Fruit fly (Drosophila melanogaster): ENCODE results near the gene B9d2.

B9d2 gene

DNA sequence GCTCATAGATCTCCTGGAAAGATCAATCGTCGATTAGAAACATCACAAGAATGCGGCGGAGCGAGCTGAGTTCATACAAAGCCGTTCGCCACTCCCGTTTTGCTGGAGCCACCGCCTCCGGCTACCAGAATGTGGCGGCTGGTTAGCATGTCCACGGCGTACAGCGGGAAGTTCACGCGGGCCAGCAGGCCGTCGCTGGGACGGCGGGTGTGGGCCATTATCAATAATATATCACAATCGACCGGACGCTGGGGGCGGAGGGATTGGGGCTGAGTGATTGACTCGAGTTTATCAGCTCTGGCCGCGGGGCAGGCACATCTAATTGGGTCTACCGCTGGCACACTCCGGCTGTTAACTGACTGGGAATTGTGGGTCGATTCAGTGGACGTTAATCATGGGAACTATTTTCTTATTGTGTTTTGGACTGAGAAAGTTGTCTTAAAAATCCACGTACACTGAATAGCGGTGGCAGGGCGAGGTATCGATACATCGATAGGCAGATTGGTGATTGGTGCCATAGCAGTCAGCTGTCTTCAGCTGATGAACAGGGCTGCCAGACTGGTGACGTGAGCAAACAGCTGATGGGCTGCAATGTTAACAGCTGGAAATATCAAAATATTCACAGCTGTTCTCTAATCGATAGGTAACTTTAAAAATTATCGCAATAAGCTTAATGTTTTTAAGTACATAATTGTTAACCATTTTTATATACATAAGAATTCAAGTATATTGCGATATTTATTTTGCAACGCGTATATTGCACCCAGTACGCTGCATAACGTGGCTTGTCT, 31.8 kb downstream of the B9d2 start, which contains the start of gene CG9175:
CG9175 (minus strand) TSS at position 488 of the 791 bp plus-strand sequence.
- TF ChIP-seq Sry-β (GFP tag; optimal IDR thresholded peaks at IDR 0.05) (peak; percentile 35), gem (tag; optimal IDR thresholded peaks at IDR 0.05) (peak; percentile 4), ac (GFP tag; optimal IDR thresholded peaks at IDR 0.05) (no peak), CG13296 (GFP tag; optimal IDR thresholded peaks at IDR 0.05) (no peak), CG17186 (GFP tag; optimal IDR thresholded peaks at IDR 0.05) (peak; percentile 85), CG32532 (GFP tag; IDR thresholded peaks at IDR 0.05) (peak; percentile 58; the same call in 1 of the 2 replicates), CG31388 (GFP tag; optimal IDR thresholded peaks at IDR 0.05) (no peak), CG17328 (GFP tag; IDR thresholded peaks at IDR 0.05) (no peak), vvl (GFP tag; IDR thresholded peaks at IDR 0.05) (peak; percentile 55; the same call in 1 of the 2 replicates), grn (GFP tag; optimal IDR thresholded peaks at IDR 0.05) (no peak), CG6765 (GFP tag; optimal IDR thresholded peaks at IDR 0.05) (no peak), Sox102F (GFP tag; optimal IDR thresholded peaks at IDR 0.05) (no peak), ewg (GFP tag; optimal IDR thresholded peaks at IDR 0.05) (peak; percentile 20), exex (tag; optimal IDR thresholded peaks at IDR 0.05) (peak; percentile 34), CG31441 (GFP tag; IDR thresholded peaks at IDR 0.05) (no peak), ato (GFP tag; IDR thresholded peaks at IDR 0.05; ENCODE audit: partially characterized antibody) (peak; percentile 95), CG11247 (GFP tag; IDR thresholded peaks at IDR 0.05) (0 out of 2 replicates have a peak, but pooled peaks have one; percentile 13), Hsf (GFP tag; optimal IDR thresholded peaks at IDR 0.05) (peak; percentile 26), br (optimal IDR thresholded peaks at IDR 0.05) (no peak), chif (GFP tag; optimal IDR thresholded peaks at IDR 0.05) (peak in 1 of 2 experiments; percentile 49), gcm2 (GFP tag; optimal IDR thresholded peaks at IDR 0.05) (no peak), CG6813 (GFP tag; optimal IDR thresholded peaks at IDR 0.05) (no peak), CG30020 (tag; optimal IDR thresholded peaks at IDR 0.05) (peak; percentile 33), B-H1 (GFP tag; IDR thresholded peaks at IDR 0.05) (no peak), CG7839 (tag; optimal IDR thresholded peaks at IDR 0.05) (peak; percentile 29), CG11696 (GFP tag; IDR thresholded peaks at IDR 0.05) (no peak), sens (GFP tag) (peak; percentile 83), Med (GFP tag) (peak; percentile 93), unc-4 (GFP tag; IDR thresholded peaks at IDR 0.05; ENCODE audit: partially characterized antibody) (peak; percentile 99), slbo (GFP tag; IDR thresholded peaks at IDR 0.05) (0 out of 2 replicates have a peak, but pooled peaks have one; percentile 32), Myb (GFP tag; optimal IDR thresholded peaks at IDR 0.05) (peak; percentile 68), NfI (GFP tag; optimal IDR thresholded peaks at IDR 0.05) (peak; percentile 56), Elba2 (GFP tag; optimal IDR thresholded peaks at IDR 0.05) (peak; percentile 97), Dfd (GFP tag; optimal IDR thresholded peaks at IDR 0.05) (no peak), slp2 (GFP tag; optimal IDR thresholded peaks at IDR 0.05) (no peak), twi (tag; optimal IDR thresholded peaks at IDR 0.05) (no peak), jing (GFP tag; optimal IDR thresholded peaks at IDR 0.05) (no peak), nerfin-1 (tag; optimal IDR thresholded peaks at IDR 0.05) (peak; percentile 37), CG8388 (GFP tag; optimal IDR thresholded peaks at IDR 0.05) (peak; percentile 40), Drgx (GFP tag; IDR thresholded peaks at IDR 0.05) (0 out of 2 replicates have a peak, but pooled peaks have one; percentile 24), CG15514 (GFP tag; optimal IDR thresholded peaks at IDR 0.05) (peak; percentile 81), CG13424 (tag; optimal IDR thresholded peaks at IDR 0.05) (peak; percentile 28), D (optimal IDR thresholded peaks at IDR 0.05) (peak; percentile 58), D (GFP tag; optimal IDR thresholded peaks at IDR 0.05) (no peak), CG11456 (GFP tag; IDR thresholded peaks at IDR 0.05) (0 out of 3 replicates have a peak, but pooled peaks have one; percentile 58), chm (GFP tag; IDR thresholded peaks at IDR 0.05) (peak; percentile 41; the same call in 1 of the 2 replicates), CG13775 (GFP tag; optimal IDR thresholded peaks at IDR 0.05) (peak; percentile 47), Jarid2 (GFP tag; optimal IDR thresholded peaks at IDR 0.05) (no peak), Xrp1 (GFP tag; IDR thresholded peaks at IDR 0.05) (0 out of 2 replicates have a peak, but pooled peaks have one; percentile 14)

Measured in whole organism, embryonic.